Worm (Caenorhabditis elegans) whole organism, L3 larva: ENCODE data around the gene acdh-6.

Experiments
- R02D3.7 ChIP-seq: fragments of 150-350 bp; optimal IDR thresholded peaks from 2 replicates; lab custom pipeline; 2014; ENCODE audit warnings: missing biosample characterization, missing genetic modification characterization
- aly-2 ChIP-seq: fragments of 150-350 bp; optimal IDR thresholded peaks from 2 replicates; lab custom pipeline; 2014; ENCODE audit warnings: missing biosample characterization, missing genetic modification characterization
- ama-1 ChIP-seq: fragments of 150-350 bp; optimal IDR thresholded peaks from 2 replicates; lab custom pipeline; 2018
- ceh-82 ChIP-seq: fragments of 150-350 bp; optimal IDR thresholded peaks from 2 replicates; lab custom pipeline; 2014; ENCODE audit warnings: missing biosample characterization, missing genetic modification characterization
- daf-12 ChIP-seq: fragments of 150-350 bp; optimal IDR thresholded peaks from 2 replicates; lab custom pipeline; 2014; ENCODE audit warnings: missing biosample characterization, missing genetic modification reagents, missing genetic modification characterization
- egl-27 ChIP-seq: sonication (generic microtip); optimal IDR thresholded peaks from 4 replicates; lab custom pipeline; 2017; ENCODE audit warnings: missing biosample characterization, missing genetic modification reagents, missing genetic modification characterization
- egl-5 ChIP-seq: fragments of 150-350 bp; optimal IDR thresholded peaks from 2 replicates; lab custom pipeline; 2017; ENCODE audit warnings: missing biosample characterization, missing genetic modification reagents, missing genetic modification characterization, inconsistent platforms
- elt-1 ChIP-seq: fragments of 150-350 bp; optimal IDR thresholded peaks from 2 replicates; lab custom pipeline; 2014; ENCODE audit warnings: missing biosample characterization, missing genetic modification characterization
- elt-2 ChIP-seq: sonication (generic microtip); optimal IDR thresholded peaks from 2 replicates; lab custom pipeline; 2016; ENCODE audit warnings: missing genetic modification reagents, mild to moderate bottlenecking, missing genetic modification characterization, missing compliant biosample characterization
- elt-3 ChIP-seq, 3 experiments: fragments of 150-350 bp in 1 of 3; sonication (generic microtip) in 2 of 3; optimal IDR thresholded peaks; 2 replicates in 2 of 3; 4 replicates in 1 of 3; lab custom pipeline; 2014 to 2017; ENCODE audit warnings: missing biosample characterization in 3 of 3, missing genetic modification characterization in 3 of 3
- eor-1 ChIP-seq, 2 experiments: fragments of 150-350 bp; optimal IDR thresholded peaks; 2 replicates each; lab custom pipeline; 2014 to 2018; ENCODE audit warnings: missing biosample characterization in 2 of 2, missing genetic modification characterization in 2 of 2
- fkh-2 ChIP-seq: fragments of 150-350 bp; optimal IDR thresholded peaks from 2 replicates; lab custom pipeline; 2014; ENCODE audit warnings: missing biosample characterization, missing genetic modification reagents, missing genetic modification characterization
- fos-1 ChIP-seq: fragments of 150-350 bp; optimal IDR thresholded peaks from 2 replicates; lab custom pipeline; 2014; ENCODE audit warnings: missing biosample characterization, missing genetic modification characterization
- hmg-11 ChIP-seq: sonication (generic microtip); optimal IDR thresholded peaks from 2 replicates; lab custom pipeline; 2016; ENCODE audit warnings: missing genetic modification characterization, missing compliant biosample characterization
- jun-1 ChIP-seq: fragments of 150-350 bp; optimal IDR thresholded peaks from 2 replicates; lab custom pipeline; 2014; ENCODE audit warnings: missing biosample characterization, missing genetic modification reagents, missing genetic modification characterization
- lin-15B ChIP-seq: fragments of 150-350 bp; optimal IDR thresholded peaks from 2 replicates; lab custom pipeline; 2014; ENCODE audit warnings: missing biosample characterization, missing genetic modification characterization
- lin-39 ChIP-seq: fragments of 150-350 bp; optimal IDR thresholded peaks from 2 replicates; lab custom pipeline; 2018; ENCODE audit warnings: missing biosample characterization, missing genetic modification reagents, missing genetic modification characterization
- lsy-12 ChIP-seq: sonication (generic microtip); optimal IDR thresholded peaks from 2 replicates; lab custom pipeline; 2016; ENCODE audit warnings: mild to moderate bottlenecking, missing genetic modification characterization, missing compliant biosample characterization
- nhr-12 ChIP-seq: fragments of 150-350 bp; optimal IDR thresholded peaks from 2 replicates; lab custom pipeline; 2014; ENCODE audit warnings: missing biosample characterization, missing genetic modification characterization
- nhr-23 ChIP-seq: fragments of 150-350 bp; optimal IDR thresholded peaks from 2 replicates; lab custom pipeline; 2014; ENCODE audit warnings: missing biosample characterization, missing genetic modification reagents, missing genetic modification characterization
- nhr-237 ChIP-seq: fragments of 150-350 bp; optimal IDR thresholded peaks from 2 replicates; lab custom pipeline; 2014; ENCODE audit warnings: missing biosample characterization, missing genetic modification characterization
- nhr-25 ChIP-seq: sonication (generic microtip); optimal IDR thresholded peaks from 2 replicates; lab custom pipeline; 2017; ENCODE audit warnings: missing biosample characterization, missing genetic modification characterization
- nhr-67 ChIP-seq: fragments of 150-350 bp; optimal IDR thresholded peaks from 2 replicates; lab custom pipeline; 2014; ENCODE audit warnings: missing biosample characterization, missing genetic modification characterization
- nhr-76 ChIP-seq: fragments of 150-350 bp; sonication (generic microtip); optimal IDR thresholded peaks from 5 replicates; lab custom pipeline; 2014; ENCODE audit warnings: missing biosample characterization, missing genetic modification characterization
- pha-4 ChIP-seq: fragments of 150-350 bp; optimal IDR thresholded peaks from 2 replicates; lab custom pipeline; 2014; ENCODE audit warnings: missing biosample characterization, missing genetic modification reagents, missing genetic modification characterization
- pqm-1 ChIP-seq: fragments of 150-350 bp; optimal IDR thresholded peaks from 2 replicates; lab custom pipeline; 2017; ENCODE audit warnings: missing biosample characterization, missing genetic modification characterization, inconsistent platforms
- skn-1 ChIP-seq: fragments of 150-350 bp; optimal IDR thresholded peaks from 2 replicates; lab custom pipeline; 2014; ENCODE audit warnings: missing biosample characterization, missing genetic modification characterization
- tbx-2 ChIP-seq: sonication (generic microtip); optimal IDR thresholded peaks from 2 replicates; lab custom pipeline; 2016; ENCODE audit warnings: mild to moderate bottlenecking, missing genetic modification characterization, missing compliant biosample characterization
- unc-62 ChIP-seq: fragments of 150-350 bp; sonication (generic microtip); optimal IDR thresholded peaks from 4 replicates; lab custom pipeline; 2014; ENCODE audit warnings: missing biosample characterization, missing genetic modification reagents, missing genetic modification characterization
- zag-1 ChIP-seq: fragments of 150-350 bp; optimal IDR thresholded peaks from 2 replicates; lab custom pipeline; 2014; ENCODE audit warnings: missing biosample characterization, missing genetic modification characterization
- ztf-11 ChIP-seq: fragments of 150-350 bp; optimal IDR thresholded peaks from 2 replicates; lab custom pipeline; 2014; ENCODE audit warnings: missing biosample characterization, missing genetic modification characterization

acdh-6 gene

ce11 chrIII:8570289-8570688 lies 9.4 kb downstream of the acdh-6 start:
- TF ChIP-seq nhr-67 (tag; lab: Kevin White, UChicago): no peak
- TF ChIP-seq elt-2 (tag; lab: Kevin White, UChicago): no peak
- TF ChIP-seq nhr-12 (tag; lab: Kevin White, UChicago): no peak
- TF ChIP-seq R02D3.7 (tag; lab: Kevin White, UChicago): no peak
- no peak for TF ChIP-seq lsy-12 (tag; lab: Kevin White, UChicago)
- no peak for TF ChIP-seq tbx-2 (tag; lab: Kevin White, UChicago)
- TF ChIP-seq zag-1 (tag; lab: Kevin White, UChicago): no peak
- TF ChIP-seq aly-2 (tag; lab: Kevin White, UChicago): no peak
- no peak for TF ChIP-seq lin-15B (tag; lab: Kevin White, UChicago)
- no peak for TF ChIP-seq jun-1 (tag; lab: Kevin White, UChicago)
- no peak for TF ChIP-seq pqm-1 (tag; lab: Kevin White, UChicago)
- TF ChIP-seq nhr-25 (tag; lab: Kevin White, UChicago): no peak
- no peak for TF ChIP-seq elt-3 (tag; optimal IDR thresholded peaks at IDR 0.05; lab: Kevin White, UChicago)
- no peak for TF ChIP-seq hmg-11 (tag; lab: Kevin White, UChicago)
- TF ChIP-seq ztf-11 (tag; lab: Kevin White, UChicago): no peak
- TF ChIP-seq pha-4 (tag; lab: Kevin White, UChicago): no peak
- no peak for TF ChIP-seq fos-1 (tag; lab: Kevin White, UChicago)
- TF ChIP-seq egl-5 (tag; lab: Kevin White, UChicago): no peak
- no peak for TF ChIP-seq nhr-237 (tag; lab: Kevin White, UChicago)

- TF ChIP-seq fkh-2: no peak
- TF ChIP-seq nhr-25 (tag; lab: Kevin White, UChicago): peak; percentile 35
These were observed 10.9 kb downstream of the acdh-6 start for ce11 chrIII:8571845-8572244.

- TF ChIP-seq lin-39: no peak
- TF ChIP-seq eor-1 (tag; optimal IDR thresholded peaks at IDR 0.05; lab: Kevin White, UChicago): no peak
- TF ChIP-seq unc-62: no peak
- TF ChIP-seq tbx-2 (tag; lab: Kevin White, UChicago): no peak
- no peak for TF ChIP-seq hmg-11 (tag; lab: Kevin White, UChicago)
- no peak for TF ChIP-seq lin-15B (tag; lab: Kevin White, UChicago)
- TF ChIP-seq fkh-2: no peak
- no peak for TF ChIP-seq egl-27 (tag; lab: Kevin White, UChicago)
- no peak for TF ChIP-seq nhr-25 (tag; lab: Kevin White, UChicago)
- no peak for TF ChIP-seq skn-1 (tag; lab: Kevin White, UChicago)
- TF ChIP-seq elt-2 (tag; lab: Kevin White, UChicago): no peak
- TF ChIP-seq ama-1 (lab: Kevin White, UChicago): no peak
- no peak for TF ChIP-seq nhr-76 (tag; lab: Kevin White, UChicago)
- no peak for TF ChIP-seq nhr-12 (tag; lab: Kevin White, UChicago)
- no peak for TF ChIP-seq nhr-237 (tag; lab: Kevin White, UChicago)
- no peak for TF ChIP-seq lsy-12 (tag; lab: Kevin White, UChicago)
- TF ChIP-seq aly-2 (tag; lab: Kevin White, UChicago): no peak
These were observed 12.4 kb downstream of the acdh-6 start for ce11 chrIII:8573301-8573700.

- no peak for TF ChIP-seq daf-12
- TF ChIP-seq tbx-2 (tag; lab: Kevin White, UChicago): no peak
- no peak for TF ChIP-seq ceh-82 (tag; lab: Kevin White, UChicago)
- TF ChIP-seq elt-1 (tag; lab: Kevin White, UChicago): peak; percentile 96
- TF ChIP-seq nhr-23 (tag; lab: Kevin White, UChicago): peak; percentile 67
- no peak for TF ChIP-seq hmg-11 (tag; lab: Kevin White, UChicago)
- no peak for TF ChIP-seq nhr-237 (tag; lab: Kevin White, UChicago)
- no peak for TF ChIP-seq zag-1 (tag; lab: Kevin White, UChicago)
These were observed 12.9 kb downstream of the acdh-6 start for ce11 chrIII:8573869-8574268.

ce11 chrIII:8574299-8574698 lies 13.4 kb downstream of the acdh-6 start:
- no peak for TF ChIP-seq daf-12
- no peak for TF ChIP-seq egl-5 (tag; lab: Kevin White, UChicago)
- TF ChIP-seq ztf-11 (tag; lab: Kevin White, UChicago): no peak
- peak; percentile 19 for TF ChIP-seq nhr-23 (tag; lab: Kevin White, UChicago)
